Worm (Caenorhabditis elegans) whole organism, mixed stage, embryonic: Measurements from ENCODE around the gene tbx-9.

Source experiments
- ceh-43 ChIP-seq: fragments of 200-800 bp; sonication (Bioruptor generic); optimal IDR thresholded peaks from 2 replicates; lab custom pipeline; 2018; ENCODE audit warnings: mild to moderate bottlenecking, missing genetic modification characterization, moderate library complexity, missing compliant biosample characterization
- elt-3 ChIP-seq: fragments of 150-350 bp; optimal IDR thresholded peaks from 2 replicates; lab custom pipeline; 2014; ENCODE audit warnings: missing biosample characterization, missing genetic modification characterization
- lsy-2 ChIP-seq: fragments of 150-350 bp; optimal IDR thresholded peaks from 2 replicates; lab custom pipeline; 2014; ENCODE audit warnings: missing biosample characterization, missing genetic modification characterization
- mab-5 ChIP-seq: fragments of 150-350 bp; optimal IDR thresholded peaks from 2 replicates; lab custom pipeline; 2014; ENCODE audit warnings: missing biosample characterization, missing genetic modification characterization
- nhr-237 ChIP-seq: fragments of 150-350 bp; optimal IDR thresholded peaks from 2 replicates; lab custom pipeline; 2014; ENCODE audit warnings: missing biosample characterization, missing genetic modification characterization
- nhr-76 ChIP-seq: sonication (generic microtip); optimal IDR thresholded peaks from 2 replicates; lab custom pipeline; 2017; ENCODE audit warnings: missing biosample characterization, missing genetic modification characterization
- pha-4 ChIP-seq: fragments of 150-350 bp; optimal IDR thresholded peaks from 2 replicates; lab custom pipeline; 2018; ENCODE audit warnings: missing biosample characterization, missing genetic modification reagents, missing genetic modification characterization
- snpc-4 ChIP-seq: fragments of 150-350 bp; optimal IDR thresholded peaks from 2 replicates; lab custom pipeline; 2014; ENCODE audit warnings: missing biosample characterization, missing genetic modification characterization
- sptf-1 ChIP-seq: sonication (generic microtip); optimal IDR thresholded peaks from 2 replicates; lab custom pipeline; 2017; ENCODE audit warnings: mild to moderate bottlenecking, missing genetic modification characterization, moderate library complexity, missing compliant biosample characterization
- tbx-8 ChIP-seq: fragments of 200-800 bp; sonication (Bioruptor generic); optimal IDR thresholded peaks from 2 replicates; lab custom pipeline; 2018; ENCODE audit warnings: mild to moderate bottlenecking, missing genetic modification characterization, moderate library complexity, missing compliant biosample characterization
- unc-39 ChIP-seq: fragments of 150-350 bp; optimal IDR thresholded peaks from 2 replicates; lab custom pipeline; 2014; ENCODE audit warnings: missing biosample characterization, missing genetic modification characterization
- unc-62 ChIP-seq: fragments of 150-350 bp; optimal IDR thresholded peaks from 2 replicates; lab custom pipeline; 2014; ENCODE audit warnings: missing biosample characterization, missing genetic modification reagents, missing genetic modification characterization
- ztf-11 ChIP-seq: fragments of 150-350 bp; optimal IDR thresholded peaks from 2 replicates; lab custom pipeline; 2014; ENCODE audit warnings: missing biosample characterization, missing genetic modification characterization

- TF ChIP-seq unc-62, result peak; percentile 63
- no peak for TF ChIP-seq nhr-237 (tag; lab: Kevin White, UChicago)
- no peak for TF ChIP-seq pha-4 (tag; lab: Kevin White, UChicago)
- no peak for TF ChIP-seq ceh-43
- TF ChIP-seq tbx-8 (GFP tag; lab: Kevin White, UChicago), result no peak
- TF ChIP-seq ztf-11, result no peak
- TF ChIP-seq unc-39 (tag; lab: Kevin White, UChicago), result no peak
- no peak for TF ChIP-seq lsy-2 (tag; lab: Kevin White, UChicago)
- TF ChIP-seq nhr-76 (tag; lab: Kevin White, UChicago), result no peak
- TF ChIP-seq snpc-4 (tag; lab: Kevin White, UChicago), result no peak
- no peak for TF ChIP-seq elt-3 (tag; lab: Kevin White, UChicago)
- no peak for TF ChIP-seq sptf-1 (tag; lab: Kevin White, UChicago)
- no peak for TF ChIP-seq mab-5
Measured at ce11 chrIII:10344762-10345161, 3.1 kb upstream of the tbx-9 start.
